Worm (Caenorhabditis elegans) whole organism, L4 larva: Measurements from ENCODE around the gene gtf-2H5.

Experiments used
- F37D6.2 ChIP-seq: sonication (generic microtip); optimal IDR thresholded peaks from 2 replicates; lab custom pipeline; 2016; ENCODE audit warnings: mild to moderate bottlenecking, missing genetic modification characterization, missing compliant biosample characterization
- F44E2.7 ChIP-seq: fragments of 200-800 bp; sonication (Bioruptor generic); IDR thresholded peaks from 2 replicates; pipeline ENCODE4 v2.1.2; 2022; ENCODE audit warnings: missing genetic modification characterization, missing compliant biosample characterization
- F49E8.2 ChIP-seq: sonication (generic microtip); optimal IDR thresholded peaks from 2 replicates; lab custom pipeline; 2016; ENCODE audit warnings: missing compliant biosample characterization, mild to moderate bottlenecking, missing genetic modification characterization, borderline replicate concordance
- Y105C5A.15 ChIP-seq: fragments of 200-800 bp; sonication (Bioruptor generic); IDR thresholded peaks from 2 replicates; pipeline ENCODE4 v1.3.6; 2022; ENCODE audit warnings: missing genetic modification characterization, missing compliant biosample characterization
- Y75B8A.6 ChIP-seq: fragments of 200-800 bp; sonication (Bioruptor generic); IDR thresholded peaks from 2 replicates; pipeline ENCODE4 v1.3.6; 2022; ENCODE audit warnings: missing genetic modification reagents, missing genetic modification characterization, missing compliant biosample characterization
- aly-2 ChIP-seq: sonication (generic microtip); optimal IDR thresholded peaks from 2 replicates; lab custom pipeline; 2018; ENCODE audit warnings: missing biosample characterization, missing genetic modification characterization
- arid-1 ChIP-seq: fragments of 200-800 bp; sonication (Bioruptor generic); conservative IDR thresholded peaks from 2 replicates; pipeline ENCODE4 v1.3.6; 2022; ENCODE audit warnings: missing genetic modification reagents, missing genetic modification characterization, missing compliant biosample characterization
- ceh-20 ChIP-seq: fragments of 200-800 bp; sonication (Bioruptor generic); IDR thresholded peaks from 2 replicates; pipeline ENCODE4 v1.3.6; 2022; ENCODE audit warnings: missing genetic modification reagents, missing genetic modification characterization, missing compliant biosample characterization
- ceh-28 ChIP-seq: fragments of 150-350 bp; optimal IDR thresholded peaks from 2 replicates; lab custom pipeline; 2014; ENCODE audit warnings: missing biosample characterization, missing genetic modification reagents, missing genetic modification characterization
- ceh-62 ChIP-seq: sonication (generic microtip); optimal IDR thresholded peaks from 2 replicates; lab custom pipeline; 2017; ENCODE audit warnings: missing biosample characterization, missing genetic modification characterization
- daf-12 ChIP-seq: fragments of 150-350 bp; optimal IDR thresholded peaks from 2 replicates; lab custom pipeline; 2014; ENCODE audit warnings: missing biosample characterization, missing genetic modification reagents, missing genetic modification characterization
- daf-16 ChIP-seq, 3 experiments: sonication (generic microtip); optimal IDR thresholded peaks; 2 replicates each; lab custom pipeline; 2016 to 2017; ENCODE audit warnings: missing genetic modification characterization in 3 of 3, missing genetic modification reagents in 3 of 3, mild to moderate bottlenecking in 2 of 3, missing compliant biosample characterization in 2 of 3, missing biosample characterization in 1 of 3, moderate library complexity in 1 of 3
- egl-43 ChIP-seq: fragments of 200-800 bp; sonication (Bioruptor generic); IDR thresholded peaks from 2 replicates; pipeline ENCODE4 v1.3.6; 2022; ENCODE audit warnings: missing genetic modification reagents, missing genetic modification characterization, missing compliant biosample characterization
- fos-1 ChIP-seq: fragments of 150-350 bp; optimal IDR thresholded peaks from 2 replicates; lab custom pipeline; 2014; ENCODE audit warnings: missing biosample characterization, missing genetic modification characterization
- hlh-30 ChIP-seq: sonication (generic microtip); optimal IDR thresholded peaks from 2 replicates; lab custom pipeline; 2017; ENCODE audit warnings: antibody characterized with exemption, mild to moderate bottlenecking, missing genetic modification characterization, missing compliant biosample characterization; ENCODE audit not compliant: insufficient read depth
- jun-1 ChIP-seq: fragments of 150-350 bp; optimal IDR thresholded peaks from 2 replicates; lab custom pipeline; 2014; ENCODE audit warnings: missing biosample characterization, missing genetic modification reagents, missing genetic modification characterization
- lin-15B ChIP-seq: fragments of 150-350 bp; sonication (generic microtip); optimal IDR thresholded peaks from 3 replicates; lab custom pipeline; 2014; ENCODE audit warnings: missing biosample characterization, missing genetic modification characterization
- lin-29 ChIP-seq: fragments of 200-800 bp; sonication (Bioruptor generic); IDR thresholded peaks from 2 replicates; pipeline ENCODE4 v1.3.6; 2022; ENCODE audit warnings: missing genetic modification reagents, missing genetic modification characterization, missing compliant biosample characterization
- lsy-2 ChIP-seq, 2 experiments: fragments of 150-350 bp in 1 of 2; sonication (generic microtip) in 1 of 2; optimal IDR thresholded peaks; 2 replicates each; lab custom pipeline; 2014 to 2017; ENCODE audit warnings: missing biosample characterization in 2 of 2, missing genetic modification characterization in 2 of 2
- madf-9 ChIP-seq: fragments of 200-800 bp; sonication (Bioruptor generic); conservative IDR thresholded peaks from 2 replicates; pipeline ENCODE4 v1.3.6; 2022; ENCODE audit warnings: missing genetic modification reagents, missing genetic modification characterization, missing compliant biosample characterization
- mdl-1 ChIP-seq, 2 experiments: fragments of 150-350 bp in 1 of 2; sonication (generic microtip) in 1 of 2; optimal IDR thresholded peaks; 2 replicates each; lab custom pipeline; 2014 to 2017; ENCODE audit warnings: missing biosample characterization in 2 of 2, missing genetic modification characterization in 2 of 2
- mdt-29 ChIP-seq: fragments of 200-800 bp; sonication (Bioruptor generic); IDR thresholded peaks from 2 replicates; pipeline ENCODE4 v1.3.6; 2022; ENCODE audit warnings: missing genetic modification reagents, missing genetic modification characterization, missing compliant biosample characterization
- nhr-102 ChIP-seq: sonication (generic microtip); optimal IDR thresholded peaks from 2 replicates; lab custom pipeline; 2016; ENCODE audit warnings: mild to moderate bottlenecking, missing genetic modification characterization, moderate library complexity, missing compliant biosample characterization
- nhr-111 ChIP-seq: fragments of 200-800 bp; sonication (Bioruptor generic); optimal IDR thresholded peaks from 2 replicates; lab custom pipeline; 2018; ENCODE audit warnings: mild to moderate bottlenecking, missing genetic modification characterization, missing compliant biosample characterization
- nhr-237 ChIP-seq: sonication (generic microtip); optimal IDR thresholded peaks from 2 replicates; lab custom pipeline; 2017; ENCODE audit warnings: missing biosample characterization, missing genetic modification characterization
- nhr-28 ChIP-seq: fragments of 150-350 bp; optimal IDR thresholded peaks from 2 replicates; lab custom pipeline; 2014; ENCODE audit warnings: missing biosample characterization, missing genetic modification characterization
- nhr-48 ChIP-seq: sonication (generic microtip); optimal IDR thresholded peaks from 2 replicates; lab custom pipeline; 2016; ENCODE audit warnings: mild to moderate bottlenecking, missing genetic modification characterization, missing compliant biosample characterization
- nhr-6 ChIP-seq: fragments of 150-350 bp; optimal IDR thresholded peaks from 2 replicates; lab custom pipeline; 2014; ENCODE audit warnings: missing biosample characterization, missing genetic modification characterization
- nhr-76 ChIP-seq: fragments of 150-350 bp; optimal IDR thresholded peaks from 2 replicates; lab custom pipeline; 2014; ENCODE audit warnings: missing biosample characterization, missing genetic modification characterization
- nhr-77 ChIP-seq: fragments of 150-350 bp; optimal IDR thresholded peaks from 2 replicates; lab custom pipeline; 2014; ENCODE audit warnings: missing biosample characterization, missing genetic modification characterization
- php-3 ChIP-seq: fragments of 200-800 bp; sonication (Bioruptor generic); IDR thresholded peaks from 2 replicates; pipeline ENCODE4 v1.3.6; 2022; ENCODE audit warnings: missing genetic modification reagents, missing genetic modification characterization, missing compliant biosample characterization
- pqm-1 ChIP-seq: sonication (generic microtip); optimal IDR thresholded peaks from 2 replicates; lab custom pipeline; 2017; ENCODE audit warnings: missing biosample characterization, missing genetic modification characterization
- saeg-2 ChIP-seq: fragments of 200-800 bp; sonication (Bioruptor generic); IDR thresholded peaks from 2 replicates; pipeline ENCODE4 v1.3.6; 2022; ENCODE audit warnings: missing genetic modification reagents, missing genetic modification characterization, missing compliant biosample characterization
- sdz-12 ChIP-seq: fragments of 200-800 bp; sonication (Bioruptor generic); optimal IDR thresholded peaks from 2 replicates; lab custom pipeline; 2018; ENCODE audit warnings: mild to moderate bottlenecking, missing genetic modification characterization, missing compliant biosample characterization
- set-16 ChIP-seq: fragments of 200-800 bp; sonication (Bioruptor generic); IDR thresholded peaks from 2 replicates; pipeline ENCODE4 v1.3.6; 2022; ENCODE audit warnings: missing genetic modification reagents, missing genetic modification characterization, missing compliant biosample characterization
- skn-1 ChIP-seq: fragments of 150-350 bp; optimal IDR thresholded peaks from 2 replicates; lab custom pipeline; 2014; ENCODE audit warnings: missing biosample characterization, missing genetic modification characterization
- snpc-4 ChIP-seq: fragments of 150-350 bp; optimal IDR thresholded peaks from 2 replicates; lab custom pipeline; 2014; ENCODE audit warnings: missing biosample characterization, missing genetic modification characterization
- unc-62 ChIP-seq, 3 experiments: fragments of 150-350 bp in 1 of 3; sonication (generic microtip); optimal IDR thresholded peaks in 2 of 3; peaks in 1 of 3; 1 replicate in 1 of 3; 2 replicates in 2 of 3; lab custom pipeline; 2014 to 2017; ENCODE audit warnings: missing biosample characterization in 3 of 3, missing genetic modification characterization in 3 of 3, missing genetic modification reagents in 3 of 3, missing genotype in 1 of 3
- zag-1 ChIP-seq: fragments of 150-350 bp; optimal IDR thresholded peaks from 2 replicates; lab custom pipeline; 2014; ENCODE audit warnings: missing biosample characterization, missing genetic modification characterization

Gene gtf-2H5

DNA sequence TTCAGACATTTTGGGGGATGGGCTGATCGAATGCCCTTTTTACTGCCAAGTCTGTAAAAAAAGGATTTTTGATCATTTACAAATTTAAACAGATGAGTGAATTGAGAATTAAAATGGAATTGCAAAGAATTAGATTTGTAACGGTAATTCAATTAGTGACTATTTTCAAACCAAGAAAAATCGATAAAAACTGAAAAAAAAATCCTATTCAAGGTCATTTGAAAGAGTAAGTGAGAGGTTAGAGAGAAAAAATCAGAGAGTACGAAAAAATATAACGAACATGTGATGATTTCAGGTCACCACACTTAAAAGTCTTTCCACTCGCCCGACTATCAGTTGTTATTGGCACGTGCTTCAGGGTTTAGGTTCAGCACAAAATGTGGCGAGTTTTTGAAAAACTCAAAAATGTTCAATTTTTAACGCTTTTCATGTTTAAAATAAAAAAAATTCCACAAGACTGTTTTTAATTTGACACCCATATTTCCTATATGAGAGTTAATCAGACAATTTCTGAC lies 42.9 kb upstream of the gtf-2H5 start, which contains the start of gene T19C3.4 (continued):
- TF ChIP-seq lin-29 (GFP tag; lab: Robert Waterston, UW): no peak
- no peak for TF ChIP-seq fos-1 (tag; lab: Kevin White, UChicago)
- TF ChIP-seq aly-2 (tag; lab: Kevin White, UChicago): no peak
- no peak for TF ChIP-seq Y75B8A.6
- TF ChIP-seq nhr-77 (tag; lab: Kevin White, UChicago): peak; percentile 57
- TF ChIP-seq php-3 (GFP tag; lab: Robert Waterston, UW): 0 out of 2 replicates have a peak, but pooled peaks have one; percentile 44
- TF ChIP-seq daf-16 (GFP tag; optimal IDR thresholded peaks at IDR 0.05; lab: Kevin White, UChicago): no peak
- peak; percentile 39 for TF ChIP-seq daf-16 (tag; optimal IDR thresholded peaks at IDR 0.05; lab: Kevin White, UChicago)
- no peak for TF ChIP-seq snpc-4 (tag; lab: Kevin White, UChicago)
- peak; percentile 73 for TF ChIP-seq nhr-28 (tag; lab: Kevin White, UChicago)
- TF ChIP-seq daf-12 (tag; lab: Kevin White, UChicago): no peak
- TF ChIP-seq mdl-1 (tag; optimal IDR thresholded peaks at IDR 0.05; lab: Kevin White, UChicago): peak in 1 of 2 experiments; percentile 63
- peak; percentile 26; the same call in 1 of the 2 replicates for TF ChIP-seq mdt-29 (GFP tag; lab: Robert Waterston, UW)
- TF ChIP-seq F44E2.7 (GFP tag; lab: Robert Waterston, UW): no peak
- no peak for TF ChIP-seq nhr-237
- TF ChIP-seq hlh-30 (tag; lab: Kevin White, UChicago): peak; percentile 87
- no peak for TF ChIP-seq ceh-62
- TF ChIP-seq nhr-76 (tag; lab: Kevin White, UChicago): no peak
- TF ChIP-seq jun-1 (tag; lab: Kevin White, UChicago): no peak
- TF ChIP-seq skn-1 (tag; lab: Kevin White, UChicago): no peak
- TF ChIP-seq lsy-2 (tag; optimal IDR thresholded peaks at IDR 0.05; lab: Kevin White, UChicago): peak in 1 of 2 experiments; percentile 22
- TF ChIP-seq unc-62 (GFP tag; optimal IDR thresholded peaks at IDR 0.05 in 1 of 2; lab: Kevin White, UChicago): no peak
- no peak for TF ChIP-seq unc-62 (tag; optimal IDR thresholded peaks at IDR 0.05; lab: Kevin White, UChicago)
- TF ChIP-seq saeg-2 (GFP tag; lab: Robert Waterston, UW): no peak
- no peak for TF ChIP-seq nhr-111 (GFP tag; lab: Kevin White, UChicago)
- TF ChIP-seq nhr-48 (tag; lab: Kevin White, UChicago): no peak

DNA sequence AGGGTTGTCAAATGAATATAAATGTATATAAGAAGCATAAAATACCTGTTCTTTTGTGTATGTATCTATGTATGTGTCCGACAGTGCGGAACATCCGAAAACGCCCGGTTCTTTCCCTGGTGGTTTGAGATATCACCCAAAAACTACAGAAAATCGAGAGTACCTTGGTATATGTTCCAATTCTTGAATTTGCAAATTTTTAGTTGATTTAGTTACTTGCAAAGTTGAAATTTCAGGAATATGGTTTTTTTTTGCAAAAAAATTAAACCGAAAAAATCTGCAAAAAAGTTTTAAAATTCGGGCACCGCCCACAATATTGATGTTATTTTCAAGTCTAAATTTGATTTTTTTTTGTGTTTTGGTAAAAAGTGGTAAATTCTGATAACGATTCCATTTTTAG lies 40.1 kb upstream of the gtf-2H5 start, which contains the start of gene T19C3.2:
TSS of gene T19C3.2 (minus strand) at position 101 of the 400 bp plus-strand sequence.
- no peak for TF ChIP-seq F49E8.2 (tag; lab: Kevin White, UChicago)
- TF ChIP-seq F44E2.7 (GFP tag; lab: Robert Waterston, UW): no peak
- TF ChIP-seq nhr-102 (tag; lab: Kevin White, UChicago): no peak
- no peak for TF ChIP-seq F37D6.2 (tag; lab: Kevin White, UChicago)
- no peak for TF ChIP-seq aly-2 (tag; lab: Kevin White, UChicago)
- TF ChIP-seq ceh-20: no peak
- no peak for TF ChIP-seq zag-1 (tag; lab: Kevin White, UChicago)
- TF ChIP-seq ceh-28 (tag; lab: Kevin White, UChicago): no peak
- no peak for TF ChIP-seq egl-43 (GFP tag; lab: Robert Waterston, UW)
- TF ChIP-seq madf-9 (GFP tag; lab: Robert Waterston, UW): no peak
- no peak for TF ChIP-seq saeg-2 (GFP tag; lab: Robert Waterston, UW)
- TF ChIP-seq lin-15B (tag; lab: Kevin White, UChicago): no peak
- no peak for TF ChIP-seq skn-1 (tag; lab: Kevin White, UChicago)
- TF ChIP-seq arid-1 (GFP tag; lab: Robert Waterston, UW): no peak
- TF ChIP-seq, all 104 proteins: peak for 0

DNA sequence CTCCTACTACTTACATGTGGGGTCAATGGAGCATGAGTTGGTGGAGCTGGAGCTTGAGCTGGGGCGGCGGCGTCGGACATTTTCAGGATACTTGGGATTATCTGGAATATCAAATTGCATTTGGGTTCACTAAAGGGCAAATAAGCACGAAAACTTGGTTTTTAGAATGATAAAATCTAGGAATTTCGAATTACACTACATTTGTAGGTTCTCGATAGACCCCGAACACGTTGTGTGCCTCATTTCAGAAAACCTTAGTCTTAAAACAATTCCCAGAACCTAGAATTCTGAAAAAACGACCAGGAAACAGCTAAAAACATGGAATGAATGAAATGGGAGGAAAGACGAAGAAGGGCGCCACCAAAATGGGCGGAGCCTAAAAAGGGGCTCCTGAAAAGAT lies 37.1 kb upstream of the gtf-2H5 start, which contains the start of gene T19C3.3:
TSS of gene T19C3.3 (minus strand) at position 101 of the 400 bp plus-strand sequence.
- TF ChIP-seq pqm-1 (tag; lab: Kevin White, UChicago): no peak
- no peak for TF ChIP-seq arid-1 (GFP tag; lab: Robert Waterston, UW)
- TF ChIP-seq nhr-6 (tag; lab: Kevin White, UChicago): no peak
- no peak for TF ChIP-seq sdz-12 (GFP tag; lab: Kevin White, UChicago)
- no peak for TF ChIP-seq jun-1 (tag; lab: Kevin White, UChicago)
- TF ChIP-seq Y105C5A.15 (GFP tag; lab: Robert Waterston, UW): no peak
- TF ChIP-seq F44E2.7 (GFP tag; lab: Robert Waterston, UW): no peak
- TF ChIP-seq set-16 (GFP tag; lab: Robert Waterston, UW): no peak
